Comparison of ENCODE assay signal across 1 worm cellular context in genomic region chrII:7631677-7632210, ce11.
TF ChIP-seq lines count a peak whose summit lies in the region.

No protein-coding gene starts in this region.

TF ChIP-seq in whole organism, L1 larva, 84 proteins besides CTCF, POLR2A, EP300 and RAD21 (continued from another document):
- peak in 1 of 2 experiments; percentile 19 for TF ChIP-seq lin-35 (GFP tag; optimal IDR thresholded peaks at IDR 0.05; lab: Kevin White, UChicago)
- TF ChIP-seq lin-14 (GFP tag; optimal IDR thresholded peaks at IDR 0.05; lab: Kevin White, UChicago): peak; percentile 60
- TF ChIP-seq efl-1 (optimal IDR thresholded peaks at IDR 0.05; lab: Kevin White, UChicago): no peak
- TF ChIP-seq efl-1 (GFP tag; optimal IDR thresholded peaks at IDR 0.05 in 1 of 2; lab: Kevin White, UChicago): no peak
- peak; percentile 61 for TF ChIP-seq blmp-1 (tag; optimal IDR thresholded peaks at IDR 0.05; lab: Kevin White, UChicago)
- TF ChIP-seq nhr-85 (tag; lab: Kevin White, UChicago): no peak
- TF ChIP-seq nhr-237 (tag; optimal IDR thresholded peaks at IDR 0.05; lab: Kevin White, UChicago): no peak
- TF ChIP-seq fkh-10 (GFP tag; optimal IDR thresholded peaks at IDR 0.05; lab: Kevin White, UChicago): peak; percentile 85
- no peak for TF ChIP-seq hpl-2 (GFP tag; optimal IDR thresholded peaks at IDR 0.05; lab: Kevin White, UChicago)
- peak in 2 of 6 experiments; percentile 26 to 33 for TF ChIP-seq elt-3 (tag; optimal IDR thresholded peaks at IDR 0.05; lab: Kevin White, UChicago)
- TF ChIP-seq pqm-1 (tag; optimal IDR thresholded peaks at IDR 0.05; lab: Kevin White, UChicago): no peak
- TF ChIP-seq unc-130 (tag; optimal IDR thresholded peaks at IDR 0.05; lab: Kevin White, UChicago): no peak
- TF ChIP-seq mep-1 (tag; optimal IDR thresholded peaks at IDR 0.05; lab: Kevin White, UChicago): no peak
- TF ChIP-seq jun-1 (tag; optimal IDR thresholded peaks at IDR 0.05; lab: Kevin White, UChicago): no peak
